Worm (Caenorhabditis elegans) whole organism, late embryonic: Measurements from ENCODE around the gene hpo-18.

Experiments
- C38D4.7 ChIP-seq: fragments of 200-800 bp; sonication (Bioruptor generic); optimal IDR thresholded peaks from 2 replicates; lab custom pipeline; 2018; ENCODE audit warnings: mild to moderate bottlenecking, missing genetic modification characterization, moderate library complexity, missing compliant biosample characterization
- K02D7.2 ChIP-seq: sonication (generic microtip); optimal IDR thresholded peaks from 2 replicates; lab custom pipeline; 2017; ENCODE audit warnings: mild to moderate bottlenecking, missing genetic modification characterization, missing compliant biosample characterization
- T23F11.4 ChIP-seq: fragments of 200-800 bp; sonication (Bioruptor generic); optimal IDR thresholded peaks from 2 replicates; lab custom pipeline; 2018; ENCODE audit warnings: mild to moderate bottlenecking, missing genetic modification characterization, missing compliant biosample characterization
- Y22D7AL.16 ChIP-seq: sonication (generic microtip); optimal IDR thresholded peaks from 2 replicates; lab custom pipeline; 2016; ENCODE audit warnings: missing genetic modification characterization, missing compliant biosample characterization
- ceh-14 ChIP-seq: sonication (generic microtip); optimal IDR thresholded peaks from 2 replicates; lab custom pipeline; 2016; ENCODE audit warnings: missing genotype, missing genetic modification characterization, missing compliant biosample characterization
- ceh-18 ChIP-seq: sonication (generic microtip); optimal IDR thresholded peaks from 2 replicates; lab custom pipeline; 2016; ENCODE audit warnings: missing genetic modification characterization, missing compliant biosample characterization
- ceh-19 ChIP-seq: fragments of 200-800 bp; sonication (Bioruptor generic); optimal IDR thresholded peaks from 2 replicates; lab custom pipeline; 2018; ENCODE audit warnings: mild to moderate bottlenecking, missing genetic modification characterization, missing compliant biosample characterization
- ceh-2 ChIP-seq: sonication (generic microtip); optimal IDR thresholded peaks from 2 replicates; lab custom pipeline; 2016; ENCODE audit warnings: missing genotype, missing genetic modification characterization, missing compliant biosample characterization
- ceh-22 ChIP-seq: sonication (generic microtip); optimal IDR thresholded peaks from 2 replicates; lab custom pipeline; 2017; ENCODE audit warnings: missing biosample characterization, missing genetic modification characterization
- ceh-24 ChIP-seq: sonication (generic microtip); optimal IDR thresholded peaks from 2 replicates; lab custom pipeline; 2016; ENCODE audit warnings: mild to moderate bottlenecking, missing genetic modification characterization, missing compliant biosample characterization
- ceh-30 ChIP-seq: fragments of 150-350 bp; optimal IDR thresholded peaks from 2 replicates; lab custom pipeline; 2014; ENCODE audit warnings: missing biosample characterization, missing genetic modification characterization
- ceh-48 ChIP-seq: sonication (generic microtip); optimal IDR thresholded peaks from 2 replicates; lab custom pipeline; 2016; ENCODE audit warnings: missing genetic modification characterization, inconsistent platforms, missing compliant biosample characterization
- ceh-9 ChIP-seq: sonication (generic microtip); optimal IDR thresholded peaks from 2 replicates; lab custom pipeline; 2016; ENCODE audit warnings: mild to moderate bottlenecking, missing genetic modification characterization, inconsistent platforms, missing compliant biosample characterization
- dve-1 ChIP-seq: sonication (generic microtip); optimal IDR thresholded peaks from 2 replicates; lab custom pipeline; 2017; ENCODE audit warnings: antibody characterized with exemption, mild to moderate bottlenecking, missing genetic modification characterization, missing compliant biosample characterization
- elt-4 ChIP-seq: sonication (generic microtip); optimal IDR thresholded peaks from 2 replicates; lab custom pipeline; 2016; ENCODE audit warnings: missing genetic modification characterization, missing compliant biosample characterization
- ets-4 ChIP-seq: sonication (generic microtip); optimal IDR thresholded peaks from 2 replicates; lab custom pipeline; 2016; ENCODE audit warnings: missing genetic modification characterization, missing compliant biosample characterization
- fax-1 ChIP-seq: sonication (generic microtip); optimal IDR thresholded peaks from 2 replicates; lab custom pipeline; 2016; ENCODE audit warnings: missing genotype, missing genetic modification characterization, missing compliant biosample characterization
- hlh-15 ChIP-seq: sonication (generic microtip); optimal IDR thresholded peaks from 2 replicates; lab custom pipeline; 2016; ENCODE audit warnings: missing genetic modification characterization, missing compliant biosample characterization
- hlh-30 ChIP-seq: sonication (generic microtip); optimal IDR thresholded peaks from 2 replicates; lab custom pipeline; 2017; ENCODE audit warnings: antibody characterized with exemption, missing genetic modification characterization, missing compliant biosample characterization; ENCODE audit not compliant: insufficient read depth
- hlh-8 ChIP-seq: sonication (generic microtip); optimal IDR thresholded peaks from 2 replicates; lab custom pipeline; 2016; ENCODE audit warnings: missing genotype, missing genetic modification characterization, missing compliant biosample characterization
- lin-11 ChIP-seq: fragments of 200-800 bp; sonication (Bioruptor generic); optimal IDR thresholded peaks from 2 replicates; lab custom pipeline; 2018; ENCODE audit warnings: mild to moderate bottlenecking, missing genetic modification characterization, missing compliant biosample characterization
- madf-2 ChIP-seq: sonication (generic microtip); optimal IDR thresholded peaks from 2 replicates; lab custom pipeline; 2017; ENCODE audit warnings: missing genetic modification characterization, missing compliant biosample characterization
- mec-3 ChIP-seq: sonication (generic microtip); optimal IDR thresholded peaks from 2 replicates; lab custom pipeline; 2016; ENCODE audit warnings: borderline replicate concordance, missing genetic modification characterization, missing compliant biosample characterization
- nfya-1 ChIP-seq: sonication (generic microtip); optimal IDR thresholded peaks from 2 replicates; lab custom pipeline; 2017; ENCODE audit warnings: missing genetic modification characterization, mild to moderate bottlenecking, missing compliant biosample characterization, antibody characterized with exemption, moderate library complexity
- nhr-11 ChIP-seq: fragments of 150-350 bp; optimal IDR thresholded peaks from 2 replicates; lab custom pipeline; 2014; ENCODE audit warnings: missing biosample characterization, missing genetic modification characterization
- npax-4 ChIP-seq: sonication (generic microtip); optimal IDR thresholded peaks from 2 replicates; lab custom pipeline; 2016; ENCODE audit warnings: missing genetic modification characterization, missing compliant biosample characterization
- pqm-1 ChIP-seq: sonication (generic microtip); optimal IDR thresholded peaks from 2 replicates; lab custom pipeline; 2016; ENCODE audit warnings: missing genetic modification characterization, missing compliant biosample characterization
- ref-2 ChIP-seq: sonication (generic microtip); optimal IDR thresholded peaks from 2 replicates; lab custom pipeline; 2016; ENCODE audit warnings: missing genetic modification characterization, missing compliant biosample characterization
- rnt-1 ChIP-seq: sonication (generic microtip); optimal IDR thresholded peaks from 2 replicates; lab custom pipeline; 2016; ENCODE audit warnings: missing genetic modification characterization, missing compliant biosample characterization
- syd-9 ChIP-seq: sonication (generic microtip); optimal IDR thresholded peaks from 2 replicates; lab custom pipeline; 2016; ENCODE audit warnings: mild to moderate bottlenecking, missing genetic modification characterization, moderate library complexity, missing compliant biosample characterization
- tbx-2 ChIP-seq: sonication (generic microtip); optimal IDR thresholded peaks from 2 replicates; lab custom pipeline; 2016; ENCODE audit warnings: missing genetic modification characterization, missing compliant biosample characterization
- tbx-7 ChIP-seq: sonication (generic microtip); optimal IDR thresholded peaks from 2 replicates; lab custom pipeline; 2016; ENCODE audit warnings: missing genotype, missing genetic modification characterization, missing compliant biosample characterization
- unc-42 ChIP-seq: sonication (generic microtip); optimal IDR thresholded peaks from 2 replicates; lab custom pipeline; 2016; ENCODE audit warnings: missing genotype, missing genetic modification characterization, missing compliant biosample characterization
- ztf-16 ChIP-seq: sonication (generic microtip); optimal IDR thresholded peaks from 2 replicates; lab custom pipeline; 2017; ENCODE audit warnings: missing genetic modification characterization, missing compliant biosample characterization

Gene hpo-18

ce11 chrV:4384482-4384881 lies 38.3 kb upstream of the hpo-18 start, which contains the start of gene F13A2.2:
Gene F13A2.2 (minus strand): TSS chrV:4384582.
- TF ChIP-seq npax-4 (tag; lab: Kevin White, UChicago) (no peak), ceh-48 (tag; lab: Kevin White, UChicago) (no peak), ceh-19 (GFP tag; lab: Kevin White, UChicago) (no peak), nfya-1 (no peak), ceh-14 (tag; lab: Kevin White, UChicago) (no peak), lin-11 (no peak), syd-9 (no peak), ets-4 (tag; lab: Kevin White, UChicago) (no peak), C38D4.7 (GFP tag; lab: Kevin White, UChicago) (no peak), pqm-1 (tag; lab: Kevin White, UChicago) (no peak), K02D7.2 (tag; lab: Kevin White, UChicago) (no peak), ceh-22 (tag; lab: Kevin White, UChicago) (no peak), fax-1 (tag; lab: Kevin White, UChicago) (no peak), elt-4 (tag; lab: Kevin White, UChicago) (no peak)

ce11 chrV:4382298-4382697 lies 36.1 kb upstream of the hpo-18 start, which contains the start of gene F13A2.1:
Gene F13A2.1 (minus strand): TSS chrV:4382398.
- TF ChIP-seq ref-2 (tag; lab: Kevin White, UChicago) = no peak
- no peak for TF ChIP-seq nfya-1
- no peak for TF ChIP-seq npax-4 (tag; lab: Kevin White, UChicago)
- no peak for TF ChIP-seq ets-4 (tag; lab: Kevin White, UChicago)
- no peak for TF ChIP-seq tbx-7
- no peak for TF ChIP-seq dve-1 (tag; lab: Kevin White, UChicago)
- no peak for TF ChIP-seq ceh-9 (tag; lab: Kevin White, UChicago)
- TF ChIP-seq T23F11.4 = no peak
- no peak for TF ChIP-seq fax-1 (tag; lab: Kevin White, UChicago)
- TF ChIP-seq ceh-30 (tag; lab: Kevin White, UChicago) = no peak
- TF ChIP-seq ceh-19 (GFP tag; lab: Kevin White, UChicago) = no peak
- no peak for TF ChIP-seq ceh-24 (tag; lab: Kevin White, UChicago)
- TF ChIP-seq ceh-22 (tag; lab: Kevin White, UChicago) = no peak
- no peak for TF ChIP-seq madf-2 (tag; lab: Kevin White, UChicago)

- TF ChIP-seq ztf-16 (tag; lab: Kevin White, UChicago) = no peak
- no peak for TF ChIP-seq ceh-2 (tag; lab: Kevin White, UChicago)
- no peak for TF ChIP-seq ceh-48 (tag; lab: Kevin White, UChicago)
Measured at ce11 chrV:4377622-4378021, 31.4 kb upstream of the hpo-18 start, which contains the start of gene F32D1.8. Gene F32D1.8 (minus strand): TSS chrV:4377722.

- no peak for TF ChIP-seq rnt-1
- TF ChIP-seq hlh-15 (tag; lab: Kevin White, UChicago) = no peak
- no peak for TF ChIP-seq mec-3 (tag; lab: Kevin White, UChicago)
- TF ChIP-seq tbx-2 (tag; lab: Kevin White, UChicago) = no peak
- TF ChIP-seq Y22D7AL.16 (tag; lab: Kevin White, UChicago) = no peak
- no peak for TF ChIP-seq nfya-1
- no peak for TF ChIP-seq nhr-11 (tag; lab: Kevin White, UChicago)
- TF ChIP-seq, all 69 proteins: peak for 0
Measured at ce11 chrV:4375807-4376564, 29.8 kb upstream of the hpo-18 start, which contains the start of gene F32D1.7. Gene F32D1.7 (minus strand): TSS chrV:4376173.

- TF ChIP-seq C38D4.7 (GFP tag; lab: Kevin White, UChicago) (no peak), hlh-8 (tag; lab: Kevin White, UChicago) (no peak), hlh-30 (no peak), unc-42 (tag; lab: Kevin White, UChicago) (no peak), ceh-18 (tag; lab: Kevin White, UChicago) (no peak)
Measured at ce11 chrV:4374625-4375024, 28.4 kb upstream of the hpo-18 start, which contains the start of gene neg-1. Gene neg-1 (minus strand): TSS chrV:4374874.
